Worm (Caenorhabditis elegans) whole organism, dauer: ENCODE measurements around the gene del-5.

Experiments used
- unc-62 ChIP-seq: sonication (generic microtip); optimal IDR thresholded peaks from 2 replicates; lab custom pipeline; 2017; ENCODE audit warnings: missing biosample characterization, missing genetic modification reagents, missing genetic modification characterization

The del-5 gene

ce11 chrX:10982051-10982450 is 25.9 kb downstream of the del-5 start, which contains the start of gene ver-4:
ver-4 (plus strand) TSS chrX:10982351.
- TF ChIP-seq unc-62 (GFP tag; lab: Kevin White, UChicago): no peak

DNA sequence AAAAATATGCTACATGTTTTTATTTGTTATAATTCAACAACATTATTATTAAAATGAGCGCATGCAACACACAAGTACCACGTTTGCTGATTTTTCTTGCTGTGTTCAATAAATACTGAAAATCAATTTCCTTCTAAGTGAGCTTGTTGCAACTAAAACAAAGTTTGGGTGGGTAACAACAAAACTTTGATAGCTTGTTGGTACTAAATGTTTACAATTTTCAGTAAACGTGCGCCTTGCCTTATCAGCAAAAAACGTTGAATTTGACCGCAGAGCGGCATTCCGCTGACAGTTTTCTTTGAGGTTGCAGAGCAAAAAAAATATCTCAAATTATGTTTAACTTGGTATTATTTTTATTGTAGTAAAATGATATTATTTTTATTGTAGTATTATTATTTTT is 26.6 kb downstream of the del-5 start:
- no peak for TF ChIP-seq unc-62 (GFP tag; lab: Kevin White, UChicago)

ce11 chrX:10979186-10979585 is 28.8 kb downstream of the del-5 start, which contains the start of gene pxn-2:
pxn-2 (minus strand) TSS chrX:10979286.
- TF ChIP-seq unc-62 (GFP tag; lab: Kevin White, UChicago): no peak

DNA sequence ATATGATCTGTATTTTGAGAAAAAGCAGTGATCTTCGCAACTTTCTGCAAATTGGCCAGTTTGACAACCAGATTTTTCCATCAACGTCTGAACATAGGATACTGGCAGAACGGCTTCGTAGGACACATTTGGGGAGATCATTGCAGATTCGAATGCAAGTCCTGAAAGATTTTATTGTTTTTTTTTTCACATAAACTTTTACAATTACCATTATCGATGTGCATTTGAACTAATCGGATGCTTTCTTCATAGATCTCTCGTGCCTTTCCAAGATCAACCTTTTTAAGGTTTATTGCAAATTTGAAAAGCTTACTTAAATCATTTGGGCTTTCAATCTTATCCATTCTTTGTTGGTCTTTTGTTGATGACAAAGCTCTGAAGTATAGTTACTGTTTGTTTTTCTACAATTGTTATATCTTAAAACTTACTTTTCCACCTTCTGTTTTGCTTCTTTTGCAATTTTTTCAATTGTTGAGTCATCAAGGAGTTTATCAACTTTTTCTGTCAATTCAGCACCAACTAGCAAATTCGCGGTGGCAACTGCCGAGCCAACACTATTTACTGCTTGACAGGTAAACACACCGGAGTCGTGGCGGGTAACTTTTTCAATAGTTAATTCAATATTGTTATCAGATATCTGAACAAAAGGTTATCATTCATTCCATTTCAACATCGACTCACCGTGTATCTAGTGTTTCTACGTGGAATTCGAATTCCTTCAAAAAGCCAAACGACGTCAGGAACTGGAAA is 31.4 kb downstream of the del-5 start:
- no peak for TF ChIP-seq unc-62 (GFP tag; lab: Kevin White, UChicago)

- no peak for TF ChIP-seq unc-62 (GFP tag; lab: Kevin White, UChicago)
Observed at ce11 chrX:10971118-10971517, 36.9 kb downstream of the del-5 start.

DNA sequence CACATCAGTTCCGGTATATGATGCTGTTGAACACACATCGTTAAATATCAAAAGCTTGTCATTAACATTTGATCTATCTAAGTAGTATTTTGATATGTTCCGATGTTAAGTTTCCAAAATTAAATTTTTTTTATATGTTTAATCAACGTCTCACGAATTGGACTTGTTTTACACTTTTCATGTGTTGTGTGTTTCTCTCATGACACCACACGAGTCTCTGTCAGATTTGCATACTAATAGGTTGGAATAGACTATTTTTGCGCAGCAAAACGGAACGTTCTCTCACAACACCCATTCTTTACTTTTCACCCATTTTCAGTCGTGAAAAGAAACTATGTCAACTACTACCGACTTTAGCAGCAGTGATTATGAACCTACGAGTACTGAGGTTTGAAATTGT is 37.4 kb downstream of the del-5 start, which contains the start of gene K09C8.8:
K09C8.8 (plus strand) TSS at position 301 of the 400 bp plus-strand sequence.
- no peak for TF ChIP-seq unc-62 (GFP tag; lab: Kevin White, UChicago)

DNA sequence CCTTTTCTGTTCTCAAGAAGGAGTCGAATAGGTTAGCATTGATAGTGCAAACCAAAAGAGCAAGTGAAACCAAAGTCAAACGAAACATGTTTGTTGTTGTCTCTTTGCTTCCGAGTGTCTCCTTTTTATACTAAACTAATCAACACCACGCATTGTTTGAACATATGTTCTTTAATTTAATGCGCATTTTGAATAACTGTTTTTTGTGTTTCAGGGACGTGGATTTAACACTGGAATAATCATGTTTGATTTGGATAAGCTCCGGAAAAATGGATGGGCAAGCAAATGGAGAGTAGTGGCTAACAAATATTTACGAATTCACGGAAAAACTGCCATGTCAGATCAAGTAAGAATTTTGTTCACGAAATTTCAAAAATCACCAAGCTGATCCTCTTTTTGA is 40.3 kb downstream of the del-5 start, which contains the start of gene K09C8.9:
K09C8.9 (minus strand) TSS at position 101 of the 400 bp plus-strand sequence.
- no peak for TF ChIP-seq unc-62 (GFP tag; lab: Kevin White, UChicago)

ce11 chrX:10966251-10966650 is 41.7 kb downstream of the del-5 start, which contains the start of gene lge-1:
lge-1 (plus strand) TSS chrX:10966551.
- no peak for TF ChIP-seq unc-62 (GFP tag; lab: Kevin White, UChicago)

DNA sequence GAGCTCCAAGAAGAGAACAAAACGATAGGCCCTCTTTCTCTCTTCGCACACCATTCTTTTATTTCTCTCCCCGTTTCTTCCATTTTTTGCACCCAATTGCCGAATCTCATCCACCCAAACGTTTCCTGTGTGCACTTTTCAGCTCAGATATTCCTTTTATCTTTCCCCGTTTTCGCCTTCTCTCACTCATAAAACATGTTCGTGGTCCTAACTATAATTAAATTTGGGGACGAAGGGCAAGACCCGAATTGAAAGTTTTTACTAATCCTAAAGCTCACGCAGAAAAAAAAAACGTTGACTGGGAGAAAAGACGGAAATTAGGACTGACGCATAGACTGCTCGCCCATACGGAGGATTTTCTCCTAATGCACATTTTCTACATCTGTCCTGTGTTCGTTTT is 42.5 kb downstream of the del-5 start:
- no peak for TF ChIP-seq unc-62 (GFP tag; lab: Kevin White, UChicago)

DNA sequence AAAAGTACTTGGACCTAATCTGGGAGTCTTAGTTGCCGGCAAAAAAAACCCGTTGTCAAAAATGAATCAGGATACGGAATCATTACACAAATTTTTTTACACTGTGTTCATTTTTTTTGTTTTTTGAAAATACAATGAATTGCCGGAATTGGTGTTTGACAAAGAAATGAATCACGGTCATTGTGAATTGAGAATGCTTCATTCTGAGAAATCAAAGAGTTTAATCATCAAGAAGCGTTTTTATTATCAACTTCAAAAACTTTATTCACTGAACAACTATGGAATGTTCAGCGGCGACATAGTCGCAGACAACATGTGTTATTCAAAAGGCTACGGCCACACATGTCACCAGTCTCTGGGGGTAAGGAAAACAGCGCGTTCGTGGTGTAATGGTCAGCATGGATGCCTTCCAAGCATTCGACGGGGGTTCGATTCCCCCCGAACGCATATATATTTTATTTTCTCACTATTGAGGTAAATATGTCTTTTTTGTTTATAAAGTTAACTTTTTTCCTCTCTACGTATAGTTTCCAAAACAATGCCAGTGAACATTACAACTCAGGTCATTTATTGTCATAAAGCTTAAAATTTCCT is 44.4 kb downstream of the del-5 start, which contains the start of gene nas-10:
nas-10 (minus strand) TSS at position 51 of the 594 bp plus-strand sequence.
- no peak for TF ChIP-seq unc-62 (GFP tag; lab: Kevin White, UChicago)

ce11 chrX:10961724-10962123 is 46.3 kb downstream of the del-5 start:
- no peak for TF ChIP-seq unc-62 (GFP tag; lab: Kevin White, UChicago)

ce11 chrX:10959136-10959535 is 48.8 kb downstream of the del-5 start, which contains the start of gene K09C8.2:
K09C8.2 (plus strand) TSS chrX:10959436.
- TF ChIP-seq unc-62 (GFP tag; lab: Kevin White, UChicago): no peak

- TF ChIP-seq unc-62 (GFP tag; lab: Kevin White, UChicago): no peak
Observed at ce11 chrX:10958427-10958826, 49.6 kb downstream of the del-5 start, which contains the start of gene nlp-19. nlp-19 (plus strand) TSS chrX:10958727.

- TF ChIP-seq unc-62 (GFP tag; lab: Kevin White, UChicago): no peak
Observed at ce11 chrX:10956972-10957678, 50.9 kb downstream of the del-5 start.
